Fruit fly (Drosophila melanogaster): ENCODE data around the gene CG42300.

The CG42300 gene

DNA sequence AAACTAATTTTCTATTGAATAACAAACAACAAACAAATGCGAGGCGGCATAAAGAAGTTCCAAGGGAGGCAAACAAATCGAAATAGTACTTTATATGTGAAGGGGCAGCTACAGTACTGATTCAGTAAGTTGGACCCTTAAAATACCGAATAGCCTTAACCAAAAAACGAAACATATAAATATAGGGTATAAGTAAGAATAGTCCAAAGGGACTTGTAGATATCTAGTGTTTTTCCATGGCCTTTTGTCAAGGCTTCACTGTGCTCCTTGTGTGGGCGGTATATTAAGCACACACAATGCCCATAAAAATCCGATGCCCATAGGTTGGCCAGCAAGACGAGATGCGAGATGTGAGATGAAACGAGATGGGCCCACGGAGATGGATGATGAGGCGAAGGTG lies 23.8 kb downstream of the CG42300 start (continued):
- no peak for TF ChIP-seq Tbp (GFP tag; optimal IDR thresholded peaks at IDR 0.05)
- no peak for TF ChIP-seq Jarid2 (GFP tag; optimal IDR thresholded peaks at IDR 0.05)
- no peak for TF ChIP-seq CG3838 (GFP tag; optimal IDR thresholded peaks at IDR 0.05)
- TF ChIP-seq Stat92E (GFP tag; optimal IDR thresholded peaks at IDR 0.05): no peak
- TF ChIP-seq CG13624 (GFP tag; optimal IDR thresholded peaks at IDR 0.05): no peak
- no peak for TF ChIP-seq CG2199 (GFP tag; IDR thresholded peaks at IDR 0.05)
- TF ChIP-seq BEAF-32 (GFP tag; optimal IDR thresholded peaks at IDR 0.05): no peak
- TF ChIP-seq fd3F (GFP tag; optimal IDR thresholded peaks at IDR 0.05): peak; percentile 6
- no peak for TF ChIP-seq CG11247 (GFP tag; IDR thresholded peaks at IDR 0.05)
- no peak for TF ChIP-seq luna (GFP tag; optimal IDR thresholded peaks at IDR 0.05)
- peak; percentile 26 for TF ChIP-seq CG17385 (GFP tag; optimal IDR thresholded peaks at IDR 0.05)
- TF ChIP-seq MTF-1 (GFP tag; optimal IDR thresholded peaks at IDR 0.05; ENCODE audit: borderline replicate concordance): no peak
- TF ChIP-seq wdn (GFP tag; IDR thresholded peaks at IDR 0.05): no peak
- TF ChIP-seq CG12391 (tag; optimal IDR thresholded peaks at IDR 0.05): peak; percentile 37
- TF ChIP-seq Sry-δ (GFP tag; optimal IDR thresholded peaks at IDR 0.05): no peak
- TF ChIP-seq Meics (GFP tag; optimal IDR thresholded peaks at IDR 0.05): peak; percentile 21
- no peak for TF ChIP-seq jigr1 (GFP tag; IDR thresholded peaks at IDR 0.05)
- TF ChIP-seq gsb (GFP tag; IDR thresholded peaks at IDR 0.05): no peak
- peak; percentile 37 for TF ChIP-seq CoRest (tag; optimal IDR thresholded peaks at IDR 0.05)
- TF ChIP-seq klu (GFP tag; IDR thresholded peaks at IDR 0.05): no peak
- no peak for TF ChIP-seq fd102C (GFP tag; optimal IDR thresholded peaks at IDR 0.05)
- TF ChIP-seq eyg (GFP tag; optimal IDR thresholded peaks at IDR 0.05): no peak
- no peak for TF ChIP-seq CG10274 (GFP tag; optimal IDR thresholded peaks at IDR 0.05)
- no peak for TF ChIP-seq tx (GFP tag; optimal IDR thresholded peaks at IDR 0.05)
- TF ChIP-seq CG16813 (GFP tag; IDR thresholded peaks at IDR 0.05; ENCODE audit: partially characterized antibody): no peak
- TF ChIP-seq amos (GFP tag; IDR thresholded peaks at IDR 0.05; ENCODE audit: partially characterized antibody): no peak
- no peak for TF ChIP-seq CG7928 (GFP tag; optimal IDR thresholded peaks at IDR 0.05)
- peak; percentile 72 for TF ChIP-seq Rfx (GFP tag; IDR thresholded peaks at IDR 0.05)
- no peak for TF ChIP-seq run (tag; optimal IDR thresholded peaks at IDR 0.05)
- TF ChIP-seq bab2 (GFP tag; optimal IDR thresholded peaks at IDR 0.05): no peak
- TF ChIP-seq ci (GFP tag; IDR thresholded peaks at IDR 0.05): peak; percentile 79
- no peak for TF ChIP-seq tna (GFP tag; IDR thresholded peaks at IDR 0.05; ENCODE audit: partially characterized antibody)
- no peak for TF ChIP-seq nerfin-1 (tag; optimal IDR thresholded peaks at IDR 0.05)
- no peak for TF ChIP-seq ash1 (GFP tag; optimal IDR thresholded peaks at IDR 0.05)
- no peak for TF ChIP-seq knrl (GFP tag; IDR thresholded peaks at IDR 0.05; ENCODE audit: partially characterized antibody)
- TF ChIP-seq CG17186 (GFP tag; optimal IDR thresholded peaks at IDR 0.05): no peak
- no peak for TF ChIP-seq CG18011 (GFP tag; optimal IDR thresholded peaks at IDR 0.05)
- TF ChIP-seq da (GFP tag; optimal IDR thresholded peaks at IDR 0.05): no peak
- peak; percentile 62 for TF ChIP-seq CG2678 (tag; optimal IDR thresholded peaks at IDR 0.05)
- no peak for TF ChIP-seq Hand (GFP tag; optimal IDR thresholded peaks at IDR 0.05)
- TF ChIP-seq br (optimal IDR thresholded peaks at IDR 0.05): no peak
- TF ChIP-seq CG8944 (GFP tag; optimal IDR thresholded peaks at IDR 0.05): no peak
- TF ChIP-seq CG3281 (GFP tag; optimal IDR thresholded peaks at IDR 0.05): peak; percentile 17
- 0 out of 2 replicates have a peak, but pooled peaks have one; percentile 31 for TF ChIP-seq stc (GFP tag; IDR thresholded peaks at IDR 0.05)
- no peak for TF ChIP-seq CG1233 (GFP tag; optimal IDR thresholded peaks at IDR 0.05)
- TF ChIP-seq HLH3B (GFP tag; IDR thresholded peaks at IDR 0.05): peak; percentile 53; the same call in 1 of the 2 replicates
- peak; percentile 59; the same call in 1 of the 2 replicates for TF ChIP-seq ttk (GFP tag; IDR thresholded peaks at IDR 0.05)
- TF ChIP-seq Dip2 (GFP tag; IDR thresholded peaks at IDR 0.05): no peak
- no peak for TF ChIP-seq CG8089 (GFP tag; optimal IDR thresholded peaks at IDR 0.05)
- 0 out of 3 replicates have a peak, but pooled peaks have one; percentile 32 for TF ChIP-seq H15 (GFP tag; IDR thresholded peaks at IDR 0.05)
- no peak for TF ChIP-seq MESR4 (GFP tag; optimal IDR thresholded peaks at IDR 0.05)

Measured in whole organism, embryonic.